Worm (Caenorhabditis elegans) whole organism, mixed stage, embryonic: ENCODE measurements around the gene rfc-1.

ENCODE experiments used
- bed-3 ChIP-seq: fragments of 200-800 bp; sonication (Bioruptor generic); optimal IDR thresholded peaks from 3 replicates; lab custom pipeline; 2018; ENCODE audit warnings: mild to moderate bottlenecking, missing genetic modification characterization, moderate library complexity, missing compliant biosample characterization
- blmp-1 ChIP-seq: fragments of 150-350 bp; optimal IDR thresholded peaks from 2 replicates; lab custom pipeline; 2014; ENCODE audit warnings: missing biosample characterization, missing genetic modification characterization
- ceh-39 ChIP-seq: fragments of 150-350 bp; optimal IDR thresholded peaks from 2 replicates; lab custom pipeline; 2014; ENCODE audit warnings: missing biosample characterization, missing genetic modification characterization
- ceh-43 ChIP-seq: fragments of 200-800 bp; sonication (Bioruptor generic); optimal IDR thresholded peaks from 2 replicates; lab custom pipeline; 2018; ENCODE audit warnings: mild to moderate bottlenecking, missing genetic modification characterization, moderate library complexity, missing compliant biosample characterization
- ceh-83 ChIP-seq: fragments of 200-800 bp; sonication (Bioruptor generic); optimal IDR thresholded peaks from 2 replicates; lab custom pipeline; 2018; ENCODE audit warnings: mild to moderate bottlenecking, missing genetic modification characterization, missing compliant biosample characterization
- ces-1 ChIP-seq: fragments of 150-350 bp; optimal IDR thresholded peaks from 2 replicates; lab custom pipeline; 2014; ENCODE audit warnings: missing biosample characterization, missing genetic modification reagents, missing genetic modification characterization
- cnd-1 ChIP-seq: fragments of 200-800 bp; sonication (Bioruptor generic); optimal IDR thresholded peaks from 2 replicates; lab custom pipeline; 2018; ENCODE audit warnings: mild to moderate bottlenecking, missing genetic modification characterization, missing compliant biosample characterization
- drap-1 ChIP-seq: fragments of 200-800 bp; sonication (Bioruptor generic); optimal IDR thresholded peaks from 3 replicates; lab custom pipeline; 2018; ENCODE audit warnings: mild to moderate bottlenecking, missing genetic modification characterization, missing compliant biosample characterization
- elt-1 ChIP-seq: sonication (generic microtip); optimal IDR thresholded peaks from 2 replicates; lab custom pipeline; 2017; ENCODE audit warnings: missing genetic modification characterization, mild to moderate bottlenecking, missing compliant biosample characterization, antibody characterized with exemption, moderate library complexity, borderline replicate concordance; ENCODE audit not compliant: insufficient read depth
- elt-3 ChIP-seq: fragments of 150-350 bp; optimal IDR thresholded peaks from 2 replicates; lab custom pipeline; 2014; ENCODE audit warnings: missing biosample characterization, missing genetic modification characterization
- flh-1 ChIP-seq: fragments of 200-800 bp; sonication (Bioruptor generic); optimal IDR thresholded peaks from 2 replicates; lab custom pipeline; 2018; ENCODE audit warnings: mild to moderate bottlenecking, missing genetic modification characterization, moderate library complexity, missing compliant biosample characterization
- hlh-1 ChIP-seq: fragments of 150-350 bp; optimal IDR thresholded peaks from 2 replicates; lab custom pipeline; 2014; ENCODE audit warnings: missing biosample characterization, missing genetic modification reagents, missing genetic modification characterization
- lin-13 ChIP-seq: fragments of 150-350 bp; optimal IDR thresholded peaks from 2 replicates; lab custom pipeline; 2014; ENCODE audit warnings: missing biosample characterization, missing genetic modification characterization
- lin-32 ChIP-seq: fragments of 200-800 bp; sonication (Bioruptor generic); optimal IDR thresholded peaks from 2 replicates; lab custom pipeline; 2018; ENCODE audit warnings: mild to moderate bottlenecking, missing genetic modification characterization, missing compliant biosample characterization
- lsy-2 ChIP-seq: fragments of 150-350 bp; optimal IDR thresholded peaks from 2 replicates; lab custom pipeline; 2014; ENCODE audit warnings: missing biosample characterization, missing genetic modification characterization
- mab-5 ChIP-seq: fragments of 150-350 bp; optimal IDR thresholded peaks from 2 replicates; lab custom pipeline; 2014; ENCODE audit warnings: missing biosample characterization, missing genetic modification characterization
- mep-1 ChIP-seq: fragments of 150-350 bp; optimal IDR thresholded peaks from 2 replicates; lab custom pipeline; 2017; ENCODE audit warnings: missing biosample characterization, missing genetic modification reagents, missing genetic modification characterization, inconsistent platforms
- mls-2 ChIP-seq: sonication (generic microtip); optimal IDR thresholded peaks from 2 replicates; lab custom pipeline; 2016; ENCODE audit warnings: mild to moderate bottlenecking, missing genetic modification characterization, moderate library complexity, missing compliant biosample characterization
- nhr-237 ChIP-seq: fragments of 150-350 bp; optimal IDR thresholded peaks from 2 replicates; lab custom pipeline; 2014; ENCODE audit warnings: missing biosample characterization, missing genetic modification characterization
- nhr-28 ChIP-seq: fragments of 150-350 bp; optimal IDR thresholded peaks from 2 replicates; lab custom pipeline; 2014; ENCODE audit warnings: missing biosample characterization, missing genetic modification characterization
- nhr-76 ChIP-seq: sonication (generic microtip); optimal IDR thresholded peaks from 2 replicates; lab custom pipeline; 2017; ENCODE audit warnings: missing biosample characterization, missing genetic modification characterization
- sem-2 ChIP-seq: fragments of 200-800 bp; sonication (Bioruptor generic); optimal IDR thresholded peaks from 2 replicates; lab custom pipeline; 2018; ENCODE audit warnings: mild to moderate bottlenecking, missing genetic modification characterization, missing compliant biosample characterization
- snpc-4 ChIP-seq: fragments of 150-350 bp; optimal IDR thresholded peaks from 2 replicates; lab custom pipeline; 2014; ENCODE audit warnings: missing biosample characterization, missing genetic modification characterization
- sptf-1 ChIP-seq: sonication (generic microtip); optimal IDR thresholded peaks from 2 replicates; lab custom pipeline; 2017; ENCODE audit warnings: mild to moderate bottlenecking, missing genetic modification characterization, moderate library complexity, missing compliant biosample characterization
- unc-120 ChIP-seq: sonication (generic microtip); optimal IDR thresholded peaks from 2 replicates; lab custom pipeline; 2017; ENCODE audit warnings: missing genetic modification characterization, missing compliant biosample characterization; ENCODE audit not compliant: poor library complexity, severe bottlenecking
- unc-39 ChIP-seq: fragments of 150-350 bp; optimal IDR thresholded peaks from 2 replicates; lab custom pipeline; 2014; ENCODE audit warnings: missing biosample characterization, missing genetic modification characterization
- zip-8 ChIP-seq: fragments of 150-350 bp; optimal IDR thresholded peaks from 2 replicates; lab custom pipeline; 2014; ENCODE audit warnings: missing biosample characterization, missing genetic modification characterization

The rfc-1 gene

DNA sequence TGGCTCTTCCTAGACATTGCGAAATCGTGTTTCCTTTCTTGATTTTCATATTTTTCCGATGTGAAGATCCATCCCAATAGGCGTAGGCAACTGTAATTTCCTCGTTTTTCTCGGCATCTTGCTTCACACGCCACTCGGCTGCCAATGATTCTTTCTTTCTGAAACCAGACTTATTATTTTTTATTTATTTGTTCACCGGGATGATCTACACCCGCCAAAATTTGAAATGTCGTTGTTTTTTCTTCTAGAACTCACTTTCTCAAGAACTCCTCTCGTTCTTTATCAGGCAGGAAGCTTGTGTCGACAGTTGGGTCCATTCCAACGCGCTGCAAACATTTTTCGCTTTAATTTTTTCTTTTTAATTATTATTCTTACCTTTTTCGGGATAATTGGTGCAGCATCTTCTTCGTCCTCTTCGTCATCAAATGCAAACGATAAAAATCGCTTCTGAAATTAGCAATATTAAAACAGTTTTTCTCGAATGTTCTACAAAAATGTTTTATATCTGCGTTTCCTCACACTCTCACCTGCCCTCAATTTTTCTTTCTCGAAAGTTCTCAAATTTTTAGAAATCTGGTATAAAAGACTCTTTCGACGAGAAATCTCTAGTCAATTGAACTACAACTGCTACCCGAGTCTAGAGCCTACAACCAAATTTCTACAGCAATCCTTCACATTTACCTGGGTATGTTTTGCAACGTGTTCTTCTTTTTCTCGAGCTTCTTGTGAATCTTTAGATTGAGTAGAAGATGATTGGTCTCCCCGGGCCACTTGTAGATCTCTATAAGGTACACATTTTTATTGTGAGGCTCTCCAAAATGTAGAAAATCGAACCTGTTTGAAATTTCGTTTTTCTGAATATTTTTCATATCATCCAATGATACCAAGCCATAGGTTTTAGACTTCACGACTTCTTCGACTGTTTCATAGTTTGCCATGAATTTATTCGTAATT is 38.9 kb upstream of the rfc-1 start, which contains the start of gene hsp-90:
hsp-90 (plus strand) TSS at position 560 of the 954 bp plus-strand sequence.
- TF ChIP-seq mep-1 (tag; lab: Kevin White, UChicago) (no peak), flh-1 (no peak), ceh-83 (no peak), ceh-39 (no peak), drap-1 (GFP tag; lab: Kevin White, UChicago) (no peak), zip-8 (tag; lab: Kevin White, UChicago) (no peak), sem-2 (GFP tag; lab: Kevin White, UChicago) (no peak), unc-120 (tag; lab: Kevin White, UChicago) (no peak), mls-2 (tag; lab: Kevin White, UChicago) (no peak), elt-3 (tag; lab: Kevin White, UChicago) (no peak)

DNA sequence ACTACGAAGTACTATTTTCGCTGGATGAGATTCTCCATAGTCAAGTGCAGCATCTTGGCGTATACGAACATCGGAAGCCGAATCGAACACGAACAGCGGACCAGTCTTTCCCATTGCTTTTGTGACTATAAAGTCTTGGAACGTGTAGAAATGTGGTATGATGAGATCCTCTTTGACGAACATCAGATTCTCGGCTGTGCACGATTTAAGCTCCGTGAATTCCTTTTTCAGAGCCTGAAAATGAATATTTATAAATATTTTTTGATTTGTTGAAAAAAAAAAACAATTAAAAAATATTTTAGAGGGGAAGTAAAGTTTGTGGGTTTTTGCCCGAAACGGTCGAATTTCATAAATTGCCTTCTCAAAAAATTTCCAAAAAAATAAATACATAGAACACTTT is 38.1 kb upstream of the rfc-1 start:
- TF ChIP-seq zip-8 (tag; lab: Kevin White, UChicago) (no peak), unc-39 (tag; lab: Kevin White, UChicago) (no peak), mab-5 (tag; lab: Kevin White, UChicago) (no peak), sptf-1 (no peak), hlh-1 (tag; lab: Kevin White, UChicago) (no peak), nhr-237 (tag; lab: Kevin White, UChicago) (no peak), bed-3 (GFP tag; lab: Kevin White, UChicago) (no peak), ces-1 (GFP tag; lab: Kevin White, UChicago) (no peak), nhr-28 (tag; lab: Kevin White, UChicago) (no peak), ceh-39 (no peak), unc-120 (tag; lab: Kevin White, UChicago) (no peak), elt-1 (no peak), sem-2 (GFP tag; lab: Kevin White, UChicago) (no peak), lin-13 (tag; lab: Kevin White, UChicago) (no peak), flh-1 (no peak), blmp-1 (tag; lab: Kevin White, UChicago) (no peak), elt-3 (tag; lab: Kevin White, UChicago) (no peak), lin-32 (GFP tag; lab: Kevin White, UChicago) (no peak)

DNA sequence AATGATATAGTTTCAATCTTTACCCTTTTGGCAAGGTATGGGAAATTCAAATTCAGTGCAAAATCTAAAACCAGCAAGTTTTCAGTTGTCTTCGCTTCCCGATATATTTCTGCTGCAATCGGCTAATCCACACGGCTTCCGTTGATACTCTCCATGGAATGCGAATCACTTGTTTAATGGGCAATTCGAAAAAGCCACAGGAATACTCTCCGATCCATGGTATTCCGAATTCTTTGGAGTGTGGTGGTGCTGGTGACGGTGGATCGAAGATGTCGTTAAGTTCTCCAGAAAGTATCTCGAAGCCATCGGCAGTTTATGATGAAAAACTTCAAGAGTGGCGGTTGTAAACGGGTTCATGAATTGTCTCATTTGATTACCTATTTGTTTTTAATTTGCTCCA is 37.5 kb upstream of the rfc-1 start:
- TF ChIP-seq elt-3 (tag; lab: Kevin White, UChicago), result no peak
- TF ChIP-seq, all 35 proteins: peak for 0

DNA sequence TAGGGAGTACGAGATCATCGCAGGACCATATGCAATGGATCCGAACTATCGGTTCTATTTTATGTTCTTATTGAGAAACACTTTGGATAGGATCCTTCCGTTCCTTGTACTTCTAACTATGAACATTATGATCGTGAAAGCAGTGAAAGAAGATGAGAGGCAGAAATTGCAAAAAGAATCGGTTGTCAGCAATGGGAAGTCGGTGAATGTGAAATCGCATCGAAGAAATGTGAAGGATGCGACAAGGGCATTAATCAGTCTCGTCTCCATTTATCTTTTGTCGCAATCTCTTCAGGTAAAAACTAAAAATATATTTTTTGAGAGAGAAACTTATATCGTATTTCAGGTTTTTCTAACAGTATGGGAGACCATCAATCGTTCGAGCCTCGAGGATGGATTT is 37.1 kb upstream of the rfc-1 start:
- TF ChIP-seq nhr-76 (tag; lab: Kevin White, UChicago) (no peak), sptf-1 (no peak), zip-8 (tag; lab: Kevin White, UChicago) (no peak), lsy-2 (no peak), bed-3 (GFP tag; lab: Kevin White, UChicago) (no peak), nhr-28 (tag; lab: Kevin White, UChicago) (no peak), cnd-1 (tag; lab: Kevin White, UChicago) (no peak), lin-32 (GFP tag; lab: Kevin White, UChicago) (no peak), mab-5 (tag; lab: Kevin White, UChicago) (no peak), sem-2 (GFP tag; lab: Kevin White, UChicago) (no peak), elt-3 (tag; lab: Kevin White, UChicago) (no peak), drap-1 (GFP tag; lab: Kevin White, UChicago) (no peak), mep-1 (tag; lab: Kevin White, UChicago) (no peak), snpc-4 (tag; lab: Kevin White, UChicago) (no peak), lin-13 (tag; lab: Kevin White, UChicago) (no peak), ceh-83 (no peak), ces-1 (GFP tag; lab: Kevin White, UChicago) (no peak), ceh-39 (no peak), ceh-43 (GFP tag; lab: Kevin White, UChicago) (no peak)
- TF ChIP-seq, all 35 proteins: peak for 0

DNA sequence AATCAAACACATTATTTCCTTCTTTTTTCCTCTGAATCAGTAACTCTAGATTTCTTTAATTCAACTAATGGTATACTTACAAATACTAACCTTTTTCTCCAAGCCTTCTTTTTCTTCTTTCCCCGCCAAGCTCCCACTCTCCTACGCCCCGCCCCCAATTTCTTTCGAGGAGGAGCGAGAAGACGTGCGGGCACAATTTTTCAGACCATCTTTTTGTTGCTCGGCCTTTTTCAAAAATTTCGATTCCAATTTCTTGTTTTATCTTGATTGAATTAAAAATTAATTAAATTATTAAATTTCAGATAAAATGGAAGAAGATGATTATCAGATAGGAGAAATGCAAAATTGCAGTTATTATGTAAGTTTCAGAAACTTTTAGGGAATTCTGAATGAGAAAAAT is 34.2 kb upstream of the rfc-1 start, which contains the start of gene C47E8.3:
C47E8.3 (plus strand) TSS at position 301 of the 400 bp plus-strand sequence.
- no peak for TF ChIP-seq lin-32 (GFP tag; lab: Kevin White, UChicago)
- TF ChIP-seq hlh-1 (tag; lab: Kevin White, UChicago), result no peak
